ENCODE assay signal across 1 fruit fly cellular context in the genomic region with DNA sequence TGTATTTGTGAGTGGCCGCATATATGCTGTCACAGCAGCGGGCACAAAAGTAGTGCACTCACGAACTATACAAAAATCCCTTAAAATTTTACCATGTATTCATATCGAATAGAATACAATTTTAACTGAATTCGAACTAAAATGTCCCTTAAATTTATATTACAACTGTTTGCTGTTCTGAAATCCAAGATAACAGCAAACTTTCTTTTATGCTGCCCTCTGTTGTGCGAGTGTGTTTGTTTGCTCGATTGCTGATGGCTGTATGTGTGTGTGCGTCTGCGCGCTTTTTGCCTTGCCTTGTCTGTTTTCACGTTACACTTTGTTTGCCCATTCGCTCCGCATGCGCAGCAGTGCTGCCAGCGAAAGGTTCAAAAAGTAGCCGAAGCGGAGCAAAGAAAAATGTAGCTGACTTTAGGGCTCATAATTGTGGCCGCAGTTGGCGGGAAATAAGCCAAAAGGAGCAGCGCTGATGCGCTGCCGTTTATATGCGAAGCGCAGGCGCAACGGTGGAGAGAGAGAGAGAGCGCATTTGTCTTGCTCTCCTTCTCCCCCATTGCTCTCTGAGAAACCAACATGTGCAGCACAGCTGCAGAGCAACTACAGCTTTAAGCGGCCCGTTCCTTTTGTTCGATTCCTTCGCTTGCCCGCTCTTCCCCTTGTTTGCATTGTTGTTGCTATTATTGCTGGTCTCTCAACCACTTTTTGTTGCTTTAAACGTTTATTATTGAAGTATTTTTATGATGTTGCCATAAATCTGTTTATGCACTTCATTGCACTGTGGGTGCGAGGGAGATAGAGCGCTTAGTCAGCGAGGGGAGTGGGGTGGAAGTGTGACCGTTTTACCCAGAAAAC.
TF ChIP-seq lines count a peak whose summit lies in the region.

No protein-coding gene starts in this region.

TF ChIP-seq in whole organism, embryonic, 481 proteins besides CTCF, POLR2A, EP300 and RAD21 (continued from another document and continues in another):
- TF ChIP-seq crc (GFP tag; optimal IDR thresholded peaks at IDR 0.05; lab: Kevin White, UChicago) (peak; percentile 88), kah (GFP tag; optimal IDR thresholded peaks at IDR 0.05; lab: Kevin White, UChicago) (peak; percentile 66), CG32772 (GFP tag; IDR thresholded peaks at IDR 0.05; lab: Robert Waterston, UW) (peak; percentile 92), pum (GFP tag; optimal IDR thresholded peaks at IDR 0.05; lab: Kevin White, UChicago) (peak; percentile 94), eyg (GFP tag; optimal IDR thresholded peaks at IDR 0.05; lab: Kevin White, UChicago) (peak; percentile 86), Hr39 (optimal IDR thresholded peaks at IDR 0.05; lab: Kevin White, UChicago) (no peak), CG10654 (GFP tag; optimal IDR thresholded peaks at IDR 0.05; lab: Kevin White, UChicago) (peak; percentile 87), shn (GFP tag; optimal IDR thresholded peaks at IDR 0.05; lab: Kevin White, UChicago) (peak; percentile 92), Xbp1 (GFP tag; optimal IDR thresholded peaks at IDR 0.05; lab: Kevin White, UChicago) (peak; percentile 94), pzg (GFP tag; optimal IDR thresholded peaks at IDR 0.05; lab: Kevin White, UChicago) (no peak), hth (optimal IDR thresholded peaks at IDR 0.05; lab: Kevin White, UChicago) (no peak), ttk (GFP tag; IDR thresholded peaks at IDR 0.05; lab: Robert Waterston, UW) (peak; percentile 93), repo (GFP tag; optimal IDR thresholded peaks at IDR 0.05; lab: Kevin White, UChicago) (peak; percentile 89), CG12155 (GFP tag; optimal IDR thresholded peaks at IDR 0.05; lab: Kevin White, UChicago) (peak; percentile 83), Pdp1 (GFP tag; optimal IDR thresholded peaks at IDR 0.05; lab: Kevin White, UChicago) (peak; percentile 89 to 92), MTF-1 (GFP tag; optimal IDR thresholded peaks at IDR 0.05; lab: Kevin White, UChicago; ENCODE audit: borderline replicate concordance) (peak; percentile 81), Aef1 (GFP tag; IDR thresholded peaks at IDR 0.05; lab: Robert Waterston, UW) (peak; percentile 90), cas (GFP tag; IDR thresholded peaks at IDR 0.05; lab: Robert Waterston, UW) (peak; percentile 41; the same call in 1 of the 2 replicates), Mad (GFP tag; optimal IDR thresholded peaks at IDR 0.05; lab: Kevin White, UChicago) (peak; percentile 91), CkIIα-i1 (GFP tag; IDR thresholded peaks at IDR 0.05; lab: Robert Waterston, UW) (peak; percentile 67; the same call in 1 of the 2 replicates), tup (GFP tag; optimal IDR thresholded peaks at IDR 0.05; lab: Kevin White, UChicago) (peak; percentile 77), bcd (GFP tag; optimal IDR thresholded peaks at IDR 0.05; lab: Kevin White, UChicago) (peak; percentile 92), C15 (GFP tag; IDR thresholded peaks at IDR 0.05; lab: Robert Waterston, UW) (peak; percentile 71; the same call in 2 of the 3 replicates), nau (GFP tag; optimal IDR thresholded peaks at IDR 0.05; lab: Kevin White, UChicago) (no peak), h (optimal IDR thresholded peaks at IDR 0.05; lab: Kevin White, UChicago) (peak; percentile 41), CG4617 (GFP tag; optimal IDR thresholded peaks at IDR 0.05; lab: Kevin White, UChicago; ENCODE audit: borderline replicate concordance) (peak; percentile 60), hbn (GFP tag; IDR thresholded peaks at IDR 0.05; lab: Robert Waterston, UW; ENCODE audit: partially characterized antibody) (no peak), Hand (GFP tag; optimal IDR thresholded peaks at IDR 0.05; lab: Kevin White, UChicago) (peak; percentile 65), CG6683 (GFP tag; optimal IDR thresholded peaks at IDR 0.05; lab: Kevin White, UChicago) (peak; percentile 83), gfzf (GFP tag; optimal IDR thresholded peaks at IDR 0.05; lab: Kevin White, UChicago) (peak; percentile 29), CG31441 (GFP tag; IDR thresholded peaks at IDR 0.05; lab: Robert Waterston, UW) (peak; percentile 93), ara (GFP tag; IDR thresholded peaks at IDR 0.05; lab: Robert Waterston, UW) (peak; percentile 93), zen2 (GFP tag; IDR thresholded peaks at IDR 0.05; lab: Robert Waterston, UW; ENCODE audit: partially characterized antibody) (0 out of 3 replicates have a peak, but pooled peaks have one; percentile 13), CG12659 (GFP tag; optimal IDR thresholded peaks at IDR 0.05; lab: Kevin White, UChicago) (peak; percentile 93), Chrac-16 (GFP tag; optimal IDR thresholded peaks at IDR 0.05; lab: Kevin White, UChicago) (peak; percentile 94), sd (tag; optimal IDR thresholded peaks at IDR 0.05; lab: Kevin White, UChicago) (peak; percentile 67), abd-A (tag; optimal IDR thresholded peaks at IDR 0.05; lab: Kevin White, UChicago) (peak; percentile 10), CG8281 (tag; optimal IDR thresholded peaks at IDR 0.05; lab: Kevin White, UChicago) (peak; percentile 79), Hsf (GFP tag; optimal IDR thresholded peaks at IDR 0.05; lab: Kevin White, UChicago) (peak; percentile 95), CG10267 (tag; optimal IDR thresholded peaks at IDR 0.05; lab: Kevin White, UChicago) (peak; percentile 90), ro (GFP tag; IDR thresholded peaks at IDR 0.05; lab: Robert Waterston, UW) (peak; percentile 85), Adf1 (GFP tag; IDR thresholded peaks at IDR 0.05; lab: Robert Waterston, UW) (peak; percentile 74; the same call in 1 of the 2 replicates), CG13775 (GFP tag; optimal IDR thresholded peaks at IDR 0.05; lab: Kevin White, UChicago) (peak; percentile 92), CG14441 (GFP tag; IDR thresholded peaks at IDR 0.05; lab: Robert Waterston, UW) (peak; percentile 91), CG6272 (GFP tag; IDR thresholded peaks at IDR 0.05; lab: Robert Waterston, UW) (peak; percentile 86), chm (GFP tag; IDR thresholded peaks at IDR 0.05; lab: Robert Waterston, UW) (peak; percentile 93), row (GFP tag; IDR thresholded peaks at IDR 0.05; lab: Robert Waterston, UW) (peak; percentile 96), CG16863 (GFP tag; optimal IDR thresholded peaks at IDR 0.05; lab: Kevin White, UChicago) (peak; percentile 94), amos (GFP tag; IDR thresholded peaks at IDR 0.05; lab: Robert Waterston, UW; ENCODE audit: partially characterized antibody) (no peak), HmgZ (tag; optimal IDR thresholded peaks at IDR 0.05; lab: Kevin White, UChicago) (peak; percentile 92), CG3726 (GFP tag; IDR thresholded peaks at IDR 0.05; lab: Robert Waterston, UW) (peak; percentile 91), NFAT (GFP tag; IDR thresholded peaks at IDR 0.05; lab: Robert Waterston, UW) (peak; percentile 50; the same call in 1 of the 2 replicates), Ptx1 (GFP tag; IDR thresholded peaks at IDR 0.05; lab: Robert Waterston, UW) (peak; percentile 93), Mes4 (GFP tag; optimal IDR thresholded peaks at IDR 0.05; lab: Kevin White, UChicago) (peak; percentile 93), bbx (GFP tag; IDR thresholded peaks at IDR 0.05; lab: Robert Waterston, UW; ENCODE audit: partially characterized antibody) (0 out of 2 replicates have a peak, but pooled peaks have one; percentile 22), ap (GFP tag; IDR thresholded peaks at IDR 0.05; lab: Robert Waterston, UW) (peak; percentile 90), her (GFP tag; optimal IDR thresholded peaks at IDR 0.05; lab: Kevin White, UChicago) (peak; percentile 88), zen (tag; optimal IDR thresholded peaks at IDR 0.05; lab: Kevin White, UChicago) (peak; percentile 90), esg (GFP tag; conservative IDR thresholded peaks at IDR 0.05; lab: Robert Waterston, UW) (peak; percentile 90), usp (GFP tag; optimal IDR thresholded peaks at IDR 0.05; lab: Kevin White, UChicago) (no peak), ab (GFP tag; optimal IDR thresholded peaks at IDR 0.05; lab: Kevin White, UChicago) (peak; percentile 79), sc (optimal IDR thresholded peaks at IDR 0.05; lab: Kevin White, UChicago) (no peak), sc (GFP tag; optimal IDR thresholded peaks at IDR 0.05; lab: Kevin White, UChicago) (peak; percentile 88), Sox100B (GFP tag; optimal IDR thresholded peaks at IDR 0.05; lab: Kevin White, UChicago) (peak; percentile 93), tna (GFP tag; IDR thresholded peaks at IDR 0.05; lab: Robert Waterston, UW; ENCODE audit: partially characterized antibody) (no peak), Ets97D (GFP tag; optimal IDR thresholded peaks at IDR 0.05; lab: Kevin White, UChicago) (peak; percentile 61), ems (GFP tag; optimal IDR thresholded peaks at IDR 0.05; lab: Kevin White, UChicago) (peak; percentile 88), CG6813 (GFP tag; optimal IDR thresholded peaks at IDR 0.05; lab: Kevin White, UChicago) (peak; percentile 91), CG4424 (GFP tag; optimal IDR thresholded peaks at IDR 0.05; lab: Kevin White, UChicago) (peak; percentile 93), CG4360 (GFP tag; IDR thresholded peaks at IDR 0.05; lab: Robert Waterston, UW) (peak; percentile 85), Six4 (GFP tag; optimal IDR thresholded peaks at IDR 0.05; lab: Kevin White, UChicago) (peak; percentile 92), ham (GFP tag; IDR thresholded peaks at IDR 0.05; lab: Robert Waterston, UW) (peak; percentile 62), wek (GFP tag; optimal IDR thresholded peaks at IDR 0.05; lab: Kevin White, UChicago) (peak; percentile 79), cato (GFP tag; optimal IDR thresholded peaks at IDR 0.05; lab: Kevin White, UChicago; ENCODE audit: borderline replicate concordance) (peak; percentile 73), seq (GFP tag; IDR thresholded peaks at IDR 0.05; lab: Robert Waterston, UW) (peak; percentile 89), grn (GFP tag; optimal IDR thresholded peaks at IDR 0.05; lab: Kevin White, UChicago) (peak; percentile 76), Atf-2 (GFP tag; optimal IDR thresholded peaks at IDR 0.05; lab: Kevin White, UChicago) (peak; percentile 93), gce (GFP tag; IDR thresholded peaks at IDR 0.05; lab: Robert Waterston, UW) (peak; percentile 84), CG13287 (GFP tag; IDR thresholded peaks at IDR 0.05; lab: Robert Waterston, UW; ENCODE audit: partially characterized antibody) (no peak), ci (GFP tag; IDR thresholded peaks at IDR 0.05; lab: Robert Waterston, UW) (peak; percentile 96), so (GFP tag; IDR thresholded peaks at IDR 0.05; lab: Robert Waterston, UW) (peak; percentile 92), Rfx (GFP tag; IDR thresholded peaks at IDR 0.05; lab: Robert Waterston, UW) (peak; percentile 80), CG34422 (GFP tag; IDR thresholded peaks at IDR 0.05; lab: Robert Waterston, UW) (peak; percentile 94), pros (GFP tag; optimal IDR thresholded peaks at IDR 0.05; lab: Kevin White, UChicago) (peak; percentile 97), CG13424 (tag; optimal IDR thresholded peaks at IDR 0.05; lab: Kevin White, UChicago) (peak; percentile 93), Abd-B (GFP tag; optimal IDR thresholded peaks at IDR 0.05; lab: Kevin White, UChicago) (peak; percentile 84), CG17802 (tag; optimal IDR thresholded peaks at IDR 0.05; lab: Kevin White, UChicago) (peak; percentile 68), nerfin-2 (GFP tag; IDR thresholded peaks at IDR 0.05; lab: Robert Waterston, UW; ENCODE audit: partially characterized antibody) (no peak), CG10431 (GFP tag; optimal IDR thresholded peaks at IDR 0.05; lab: Kevin White, UChicago) (peak; percentile 84), sob (GFP tag; IDR thresholded peaks at IDR 0.05; lab: Robert Waterston, UW) (peak; percentile 88), Opbp (GFP tag; IDR thresholded peaks at IDR 0.05; lab: Robert Waterston, UW; ENCODE audit: partially characterized antibody) (peak; percentile 47; the same call in 1 of the 3 replicates), CG31224 (GFP tag; IDR thresholded peaks at IDR 0.05; lab: Robert Waterston, UW) (peak; percentile 78), run (tag; optimal IDR thresholded peaks at IDR 0.05; lab: Kevin White, UChicago) (peak; percentile 82), Dp (GFP tag; optimal IDR thresholded peaks at IDR 0.05; lab: Kevin White, UChicago) (no peak), Hmx (GFP tag; optimal IDR thresholded peaks at IDR 0.05; lab: Kevin White, UChicago) (peak; percentile 73), MESR4 (GFP tag; optimal IDR thresholded peaks at IDR 0.05; lab: Kevin White, UChicago) (peak; percentile 39), CG9215 (GFP tag; IDR thresholded peaks at IDR 0.05; lab: Robert Waterston, UW) (peak; percentile 78), rib (GFP tag; IDR thresholded peaks at IDR 0.05; lab: Robert Waterston, UW) (no peak), Tbp (GFP tag; optimal IDR thresholded peaks at IDR 0.05; lab: Kevin White, UChicago) (peak; percentile 49), CG17328 (GFP tag; IDR thresholded peaks at IDR 0.05; lab: Robert Waterston, UW) (peak; percentile 94), Sry-δ (GFP tag; optimal IDR thresholded peaks at IDR 0.05; lab: Kevin White, UChicago) (peak; percentile 56), CG10979 (tag; optimal IDR thresholded peaks at IDR 0.05; lab: Kevin White, UChicago) (peak; percentile 97), CG6254 (GFP tag; optimal IDR thresholded peaks at IDR 0.05; lab: Kevin White, UChicago) (peak; percentile 90), zf30C (GFP tag; optimal IDR thresholded peaks at IDR 0.05; lab: Kevin White, UChicago) (peak; percentile 29), BEAF-32 (GFP tag; optimal IDR thresholded peaks at IDR 0.05; lab: Kevin White, UChicago) (peak; percentile 14), CG17912 (GFP tag; optimal IDR thresholded peaks at IDR 0.05; lab: Kevin White, UChicago) (no peak), al (GFP tag; IDR thresholded peaks at IDR 0.05; lab: Robert Waterston, UW) (peak; percentile 60), CG2202 (tag; optimal IDR thresholded peaks at IDR 0.05; lab: Kevin White, UChicago) (peak; percentile 91), Dad (GFP tag; optimal IDR thresholded peaks at IDR 0.05; lab: Kevin White, UChicago) (peak; percentile 86), cg (GFP tag; optimal IDR thresholded peaks at IDR 0.05; lab: Kevin White, UChicago) (peak; percentile 85), insv (GFP tag; optimal IDR thresholded peaks at IDR 0.05; lab: Kevin White, UChicago) (peak in 1 of 2 experiments; percentile 26), HLH54F (GFP tag; optimal IDR thresholded peaks at IDR 0.05; lab: Kevin White, UChicago) (peak; percentile 86), Atf3 (GFP tag; optimal IDR thresholded peaks at IDR 0.05; lab: Kevin White, UChicago) (peak; percentile 90), Kr (GFP tag; optimal IDR thresholded peaks at IDR 0.05; lab: Kevin White, UChicago) (peak; percentile 69), CG15479 (GFP tag; optimal IDR thresholded peaks at IDR 0.05; lab: Kevin White, UChicago) (peak; percentile 98), Stat92E (GFP tag; optimal IDR thresholded peaks at IDR 0.05; lab: Kevin White, UChicago) (peak in 1 of 3 experiments; percentile 82), CG8290 (GFP tag; optimal IDR thresholded peaks at IDR 0.05; lab: Kevin White, UChicago) (peak; percentile 91), CG8290 (tag; optimal IDR thresholded peaks at IDR 0.05; lab: Kevin White, UChicago) (peak; percentile 31 to 95)
